Fruit fly (Drosophila melanogaster): Measurements from ENCODE around the gene CG46525.
A peak's percentile ranks its signal among the peaks of the same experiment; 100 is the strongest.

CG46525 gene

DNA sequence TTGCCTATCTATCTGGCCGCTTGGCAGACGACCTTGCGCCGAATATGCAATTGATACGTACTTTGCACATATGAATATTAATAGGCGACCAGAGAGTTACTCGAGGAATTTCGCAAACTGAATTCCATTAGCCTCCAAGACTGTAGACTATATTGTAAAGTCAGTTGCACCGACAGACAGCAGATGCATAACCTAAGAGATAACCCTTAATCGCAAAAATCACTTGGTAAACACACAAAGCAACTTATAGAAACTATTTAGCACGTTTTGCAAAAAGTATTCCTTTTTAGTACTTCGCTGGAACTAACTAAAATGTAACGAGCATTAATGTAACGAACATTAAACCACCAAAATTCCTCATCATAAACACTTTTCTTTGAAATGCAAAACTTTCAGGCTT lies 11.1 kb downstream of the CG46525 start, which contains the start of gene CG6333:
Gene CG6333 (minus strand): TSS at position 101 of the 400 bp plus-strand sequence.
- TF ChIP-seq foxo (GFP tag; optimal IDR thresholded peaks at IDR 0.05), result no peak
- no peak for TF ChIP-seq dl (GFP tag; optimal IDR thresholded peaks at IDR 0.05; ENCODE audit: insufficient read depth in 1 of 2, partially characterized antibody in 2 of 2)
- TF ChIP-seq Myc (optimal IDR thresholded peaks at IDR 0.05), result no peak
- no peak for TF ChIP-seq rgr (GFP tag; optimal IDR thresholded peaks at IDR 0.05)
- TF ChIP-seq sv (GFP tag; optimal IDR thresholded peaks at IDR 0.05), result no peak
- TF ChIP-seq pan (optimal IDR thresholded peaks at IDR 0.05), result no peak
- no peak for TF ChIP-seq Dif (GFP tag; optimal IDR thresholded peaks at IDR 0.05; ENCODE audit: partially characterized antibody)
- TF ChIP-seq woc (GFP tag; optimal IDR thresholded peaks at IDR 0.05), result no peak
- TF ChIP-seq N (GFP tag; optimal IDR thresholded peaks at IDR 0.05), result no peak
- TF ChIP-seq Abd-B (GFP tag; optimal IDR thresholded peaks at IDR 0.05), result no peak
- no peak for TF ChIP-seq fru (GFP tag; optimal IDR thresholded peaks at IDR 0.05)
- no peak for TF ChIP-seq lola (GFP tag; optimal IDR thresholded peaks at IDR 0.05)
- no peak for TF ChIP-seq tai (GFP tag; optimal IDR thresholded peaks at IDR 0.05)
- no peak for TF ChIP-seq OdsH (GFP tag; optimal IDR thresholded peaks at IDR 0.05)
- TF ChIP-seq Hr83 (GFP tag; optimal IDR thresholded peaks at IDR 0.05; ENCODE audit: poor library complexity, severe bottlenecking), result no peak
- TF ChIP-seq Hr78 (GFP tag; optimal IDR thresholded peaks at IDR 0.05), result no peak

DNA sequence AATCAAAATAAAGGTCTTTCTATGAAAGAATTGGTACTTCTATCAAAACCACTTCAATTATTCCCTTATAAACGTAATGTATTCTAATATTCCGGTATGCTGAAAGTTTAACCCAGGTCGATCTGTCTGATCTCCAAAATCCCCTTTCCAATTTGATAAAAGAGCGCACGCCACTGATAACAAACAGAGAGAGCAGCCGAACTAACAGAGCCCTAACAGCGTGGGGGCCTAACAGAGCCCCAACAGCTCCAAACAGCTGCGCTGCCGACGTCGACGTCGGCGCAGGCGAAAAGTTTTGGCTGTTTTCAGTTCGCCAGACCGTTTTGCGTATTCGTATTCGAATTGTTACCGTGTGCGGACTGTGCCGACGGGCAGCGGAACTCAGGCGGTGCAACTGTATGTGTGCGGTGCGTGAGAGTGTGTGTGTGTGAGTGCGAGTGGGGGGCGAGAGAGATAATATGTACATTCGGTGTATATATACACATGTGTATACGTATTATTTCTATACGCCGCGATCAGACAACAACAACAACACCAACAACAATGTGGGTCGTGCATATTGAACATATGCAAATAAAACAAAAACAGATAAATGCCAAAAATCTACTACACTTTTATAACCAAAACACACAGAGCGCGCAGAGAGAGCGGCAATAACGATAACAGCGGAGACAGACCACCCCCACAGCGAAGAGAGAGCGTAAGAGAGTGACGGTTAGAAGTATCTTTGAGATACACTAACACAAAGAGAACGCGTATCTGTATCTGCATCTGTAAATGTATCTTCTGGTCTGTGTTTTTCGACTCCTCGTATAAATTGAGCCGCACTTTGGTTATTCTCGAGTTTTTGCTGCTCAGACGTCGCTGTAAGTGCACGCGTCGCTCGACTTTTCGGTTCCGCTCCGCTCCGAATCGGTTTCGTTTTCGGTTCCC lies 12.0 kb downstream of the CG46525 start, which contains the start of gene Oatp74D:
Gene Oatp74D (plus strand): TSS at position 325 of the 933 bp plus-strand sequence.
- TF ChIP-seq Abd-B (GFP tag; optimal IDR thresholded peaks at IDR 0.05) (peak; percentile 52), foxo (GFP tag; optimal IDR thresholded peaks at IDR 0.05) (peak; percentile 3 to 72), N (GFP tag; optimal IDR thresholded peaks at IDR 0.05) (peak; percentile 89), CrebA (GFP tag; optimal IDR thresholded peaks at IDR 0.05; ENCODE audit: borderline replicate concordance) (peak; percentile 75), ey (GFP tag; optimal IDR thresholded peaks at IDR 0.05) (peak; percentile 63), Jra (GFP tag; optimal IDR thresholded peaks at IDR 0.05) (peak; percentile 13), dl (GFP tag; optimal IDR thresholded peaks at IDR 0.05; ENCODE audit: insufficient read depth in 1 of 2, partially characterized antibody in 2 of 2) (peak; percentile 59 to 74), dsf (GFP tag; optimal IDR thresholded peaks at IDR 0.05; ENCODE audit: borderline replicate concordance) (no peak), Mio (GFP tag; optimal IDR thresholded peaks at IDR 0.05) (no peak), lola (GFP tag; optimal IDR thresholded peaks at IDR 0.05) (no peak), sage (GFP tag; optimal IDR thresholded peaks at IDR 0.05) (peak; percentile 53), brk (GFP tag; optimal IDR thresholded peaks at IDR 0.05) (peak; percentile 41), Sp1 (GFP tag; optimal IDR thresholded peaks at IDR 0.05) (peak; percentile 38), psq (GFP tag; optimal IDR thresholded peaks at IDR 0.05) (peak; percentile 46), Dfd (GFP tag; optimal IDR thresholded peaks at IDR 0.05) (no peak), sv (GFP tag; optimal IDR thresholded peaks at IDR 0.05) (no peak), rgr (GFP tag; optimal IDR thresholded peaks at IDR 0.05) (peak; percentile 71), Hr83 (GFP tag; optimal IDR thresholded peaks at IDR 0.05; ENCODE audit: poor library complexity, severe bottlenecking) (peak; percentile 41), pan (optimal IDR thresholded peaks at IDR 0.05) (no peak), HLH106 (tag; optimal IDR thresholded peaks at IDR 0.05) (peak; percentile 18), Dif (GFP tag; optimal IDR thresholded peaks at IDR 0.05; ENCODE audit: partially characterized antibody) (peak; percentile 73), woc (GFP tag; optimal IDR thresholded peaks at IDR 0.05) (peak; percentile 34), usp (GFP tag; optimal IDR thresholded peaks at IDR 0.05) (no peak), Hnf4 (GFP tag; optimal IDR thresholded peaks at IDR 0.05) (peak; percentile 51), tai (GFP tag; optimal IDR thresholded peaks at IDR 0.05) (peak; percentile 57), dmrt93B (GFP tag; optimal IDR thresholded peaks at IDR 0.05) (no peak), GATAd (GFP tag; optimal IDR thresholded peaks at IDR 0.05) (no peak), jim (GFP tag; optimal IDR thresholded peaks at IDR 0.05) (no peak), CG9705 (GFP tag; optimal IDR thresholded peaks at IDR 0.05) (no peak), fru (GFP tag; optimal IDR thresholded peaks at IDR 0.05) (peak; percentile 60), OdsH (GFP tag; optimal IDR thresholded peaks at IDR 0.05) (peak; percentile 60), h (GFP tag; optimal IDR thresholded peaks at IDR 0.05) (peak; percentile 71), Rel (GFP tag; optimal IDR thresholded peaks at IDR 0.05) (peak; percentile 52), Rel (tag; optimal IDR thresholded peaks at IDR 0.05) (peak; percentile 73), Myc (optimal IDR thresholded peaks at IDR 0.05) (no peak), br (GFP tag; optimal IDR thresholded peaks at IDR 0.05) (peak; percentile 50), CG32264 (GFP tag; optimal IDR thresholded peaks at IDR 0.05) (peak; percentile 57), Vsx2 (GFP tag; optimal IDR thresholded peaks at IDR 0.05; ENCODE audit: partially characterized antibody) (peak; percentile 53), Hr78 (GFP tag; optimal IDR thresholded peaks at IDR 0.05) (no peak)

All from whole organism, wandering third instar larva.